Worm (Caenorhabditis elegans) whole organism, L1 larva: ENCODE results near the gene let-767.

Source experiments
- elt-3 ChIP-seq, 6 experiments: fragments of 150-350 bp in 1 of 6; sonication (generic microtip); optimal IDR thresholded peaks; 2 replicates each; lab custom pipeline; 2017 to 2018; ENCODE audit warnings: missing biosample characterization in 6 of 6, missing genetic modification characterization in 6 of 6, inconsistent platforms in 1 of 6
- lin-13 ChIP-seq: fragments of 150-350 bp; optimal IDR thresholded peaks from 2 replicates; lab custom pipeline; 2014; ENCODE audit warnings: missing biosample characterization, missing genetic modification reagents, missing genetic modification characterization
- nhr-90 ChIP-seq: sonication (generic microtip); optimal IDR thresholded peaks from 2 replicates; lab custom pipeline; 2016; ENCODE audit warnings: mild to moderate bottlenecking, missing genetic modification characterization, missing compliant biosample characterization; ENCODE audit not compliant: poor library complexity
- pag-3 ChIP-seq: sonication (generic microtip); optimal IDR thresholded peaks from 2 replicates; lab custom pipeline; 2017; ENCODE audit warnings: missing genetic modification characterization, mild to moderate bottlenecking, missing compliant biosample characterization, antibody characterized with exemption, borderline replicate concordance; ENCODE audit not compliant: insufficient read depth
- unc-130 ChIP-seq: fragments of 150-350 bp; optimal IDR thresholded peaks from 2 replicates; lab custom pipeline; 2017; ENCODE audit warnings: missing biosample characterization, missing genetic modification characterization, inconsistent platforms
- unc-62 ChIP-seq: fragments of 150-350 bp; optimal IDR thresholded peaks from 2 replicates; lab custom pipeline; 2014; ENCODE audit warnings: missing biosample characterization, missing genetic modification reagents, missing genetic modification characterization

DNA sequence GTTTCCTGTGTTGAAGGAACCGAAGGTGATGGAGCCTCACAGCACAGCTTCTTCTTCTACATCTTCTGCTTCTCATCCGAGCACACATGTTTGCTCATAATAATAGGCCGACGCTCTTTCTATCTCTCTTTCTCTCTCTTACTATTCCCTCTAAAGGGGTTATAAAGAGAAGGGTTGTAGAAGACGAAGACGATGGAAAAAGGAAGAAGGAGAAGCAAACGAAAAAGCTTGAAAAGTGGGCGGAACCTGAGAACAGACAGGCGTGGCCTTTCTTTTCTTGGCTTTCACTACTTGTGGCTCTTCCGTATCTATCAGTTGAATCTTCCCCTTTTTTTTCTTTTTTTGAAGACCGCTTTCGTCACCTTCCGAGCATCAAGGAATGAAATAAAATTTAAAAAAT lies 31.9 kb downstream of the let-767 start:
- TF ChIP-seq unc-130, result no peak
- no peak for TF ChIP-seq unc-62 (GFP tag; lab: Kevin White, UChicago)
- TF ChIP-seq pag-3 (tag; lab: Kevin White, UChicago), result no peak
- no peak for TF ChIP-seq elt-3 (tag; optimal IDR thresholded peaks at IDR 0.05; lab: Kevin White, UChicago)
- TF ChIP-seq lin-13 (GFP tag; lab: Kevin White, UChicago), result no peak
- no peak for TF ChIP-seq nhr-90 (tag; lab: Kevin White, UChicago)
